Fruit fly (Drosophila melanogaster): ENCODE measurements around the gene GABA-B-R1.

Gene GABA-B-R1

DNA sequence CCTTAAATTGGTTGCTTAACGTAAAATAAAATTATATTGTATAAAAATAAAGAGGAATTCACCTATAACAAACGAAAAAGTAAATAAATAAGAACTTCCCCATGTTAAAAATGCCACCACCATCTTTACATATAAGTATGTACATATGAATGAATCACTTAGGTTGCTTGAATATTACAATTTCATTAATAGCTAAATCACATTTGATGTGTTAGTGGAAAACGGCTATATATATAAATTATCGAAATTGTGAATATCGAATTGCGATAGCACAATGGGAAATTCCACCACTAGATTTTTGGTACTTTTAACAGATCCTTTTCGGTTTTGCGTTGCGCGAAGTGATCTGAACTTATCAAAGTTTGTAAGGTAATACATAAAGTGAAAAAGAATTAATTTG is 45.2 kb downstream of the GABA-B-R1 start, which contains the start of the genes solo and vas (continued):
- TF ChIP-seq CG31441 (GFP tag; IDR thresholded peaks at IDR 0.05) (peak; percentile 51; the same call in 1 of the 2 replicates), CG9817 (tag; optimal IDR thresholded peaks at IDR 0.05) (peak; percentile 66), HLH3B (GFP tag; IDR thresholded peaks at IDR 0.05) (peak; percentile 41; the same call in 1 of the 2 replicates), zen (tag; optimal IDR thresholded peaks at IDR 0.05) (peak; percentile 64), CG2120 (GFP tag; optimal IDR thresholded peaks at IDR 0.05) (peak; percentile 65), Opbp (GFP tag; IDR thresholded peaks at IDR 0.05; ENCODE audit: partially characterized antibody) (peak; percentile 54; the same call in 1 of the 3 replicates), CG12659 (GFP tag; optimal IDR thresholded peaks at IDR 0.05) (peak; percentile 71), CG10267 (tag; optimal IDR thresholded peaks at IDR 0.05) (peak; percentile 47), sisA (GFP tag; IDR thresholded peaks at IDR 0.05) (0 out of 2 replicates have a peak, but pooled peaks have one; percentile 22), CG8388 (GFP tag; optimal IDR thresholded peaks at IDR 0.05) (peak; percentile 34), unc-4 (GFP tag; IDR thresholded peaks at IDR 0.05; ENCODE audit: partially characterized antibody) (peak; percentile 39; the same call in 1 of the 2 replicates), ind (GFP tag; optimal IDR thresholded peaks at IDR 0.05) (peak; percentile 29), CG8290 (GFP tag; optimal IDR thresholded peaks at IDR 0.05) (peak; percentile 75), CG8290 (tag; optimal IDR thresholded peaks at IDR 0.05) (peak; percentile 29 to 84), ranshi (GFP tag; IDR thresholded peaks at IDR 0.05) (0 out of 2 replicates have a peak, but pooled peaks have one; percentile 25), Oli (tag; optimal IDR thresholded peaks at IDR 0.05) (peak; percentile 50), Xbp1 (GFP tag; optimal IDR thresholded peaks at IDR 0.05) (peak; percentile 59), dpn (GFP tag; optimal IDR thresholded peaks at IDR 0.05) (peak; percentile 36 to 47), CG6689 (GFP tag; IDR thresholded peaks at IDR 0.05) (peak; percentile 49), ewg (GFP tag; optimal IDR thresholded peaks at IDR 0.05) (peak; percentile 23), chm (GFP tag; IDR thresholded peaks at IDR 0.05) (peak; percentile 31; the same call in 1 of the 2 replicates), jigr1 (GFP tag; IDR thresholded peaks at IDR 0.05) (no peak), CG11695 (GFP tag; IDR thresholded peaks at IDR 0.05) (no peak; the same call in 2 of the 3 replicates), br (optimal IDR thresholded peaks at IDR 0.05) (no peak), CG13775 (GFP tag; optimal IDR thresholded peaks at IDR 0.05) (peak; percentile 59), CG1602 (GFP tag; optimal IDR thresholded peaks at IDR 0.05) (peak; percentile 17), CG14965 (GFP tag; optimal IDR thresholded peaks at IDR 0.05; ENCODE audit: borderline replicate concordance) (no peak), nmo (GFP tag; optimal IDR thresholded peaks at IDR 0.05) (peak; percentile 72), Stat92E (GFP tag; optimal IDR thresholded peaks at IDR 0.05) (peak in 1 of 3 experiments; percentile 87), eve (GFP tag; optimal IDR thresholded peaks at IDR 0.05) (no peak), kah (GFP tag; optimal IDR thresholded peaks at IDR 0.05) (peak; percentile 2), NfI (GFP tag; optimal IDR thresholded peaks at IDR 0.05) (peak; percentile 41), Awh (GFP tag; IDR thresholded peaks at IDR 0.05) (no peak), CG42726 (GFP tag; IDR thresholded peaks at IDR 0.05; ENCODE audit: partially characterized antibody) (no peak), pum (GFP tag; optimal IDR thresholded peaks at IDR 0.05) (peak; percentile 18), CG6175 (GFP tag; IDR thresholded peaks at IDR 0.05) (no peak), CG10543 (GFP tag; optimal IDR thresholded peaks at IDR 0.05) (peak; percentile 32), row (GFP tag; IDR thresholded peaks at IDR 0.05) (peak; percentile 78), CG30403 (GFP tag; optimal IDR thresholded peaks at IDR 0.05) (peak; percentile 63), HmgZ (tag; optimal IDR thresholded peaks at IDR 0.05) (peak; percentile 55), chinmo (GFP tag; IDR thresholded peaks at IDR 0.05; ENCODE audit: partially characterized antibody) (0 out of 4 replicates have a peak, but pooled peaks have one; percentile 9), Drgx (GFP tag; IDR thresholded peaks at IDR 0.05) (0 out of 2 replicates have a peak, but pooled peaks have one; percentile 20), CHES-1-like (GFP tag; optimal IDR thresholded peaks at IDR 0.05) (peak; percentile 12), CG30020 (tag; optimal IDR thresholded peaks at IDR 0.05) (peak; percentile 97), twi (tag; optimal IDR thresholded peaks at IDR 0.05) (peak; percentile 48), CG14710 (tag; optimal IDR thresholded peaks at IDR 0.05) (peak; percentile 56), CG18619 (GFP tag; optimal IDR thresholded peaks at IDR 0.05) (peak; percentile 25), CG17359 (tag; optimal IDR thresholded peaks at IDR 0.05) (peak; percentile 51), unpg (GFP tag; optimal IDR thresholded peaks at IDR 0.05) (peak; percentile 64), Oaz (GFP tag; IDR thresholded peaks at IDR 0.05) (0 out of 2 replicates have a peak, but pooled peaks have one; percentile 38)
